Worm (Caenorhabditis elegans) whole organism, L3 larva: Measurements from ENCODE around the gene lido-10.
"Not testable (repeated sequence)": the region's sequence is repeated elsewhere in the genome, so short reads cannot be mapped to it uniquely, and the experiment has no call there.

Experiments
- R02D3.7 ChIP-seq: fragments of 150-350 bp; optimal IDR thresholded peaks from 2 replicates; lab custom pipeline; 2014; ENCODE audit warnings: missing biosample characterization, missing genetic modification characterization
- ama-1 ChIP-seq: fragments of 150-350 bp; optimal IDR thresholded peaks from 2 replicates; lab custom pipeline; 2018
- ceh-16 ChIP-seq: sonication (generic microtip); optimal IDR thresholded peaks from 2 replicates; lab custom pipeline; 2017; ENCODE audit warnings: missing biosample characterization, missing genetic modification characterization
- ceh-82 ChIP-seq: fragments of 150-350 bp; optimal IDR thresholded peaks from 2 replicates; lab custom pipeline; 2014; ENCODE audit warnings: missing biosample characterization, missing genetic modification characterization
- ceh-9 ChIP-seq: sonication (generic microtip); optimal IDR thresholded peaks from 2 replicates; lab custom pipeline; 2018; ENCODE audit warnings: missing biosample characterization, missing genetic modification characterization
- egl-27 ChIP-seq: sonication (generic microtip); optimal IDR thresholded peaks from 4 replicates; lab custom pipeline; 2017; ENCODE audit warnings: missing biosample characterization, missing genetic modification reagents, missing genetic modification characterization
- egl-5 ChIP-seq: fragments of 150-350 bp; optimal IDR thresholded peaks from 2 replicates; lab custom pipeline; 2017; ENCODE audit warnings: missing biosample characterization, missing genetic modification reagents, missing genetic modification characterization, inconsistent platforms
- elt-1 ChIP-seq: fragments of 150-350 bp; optimal IDR thresholded peaks from 2 replicates; lab custom pipeline; 2014; ENCODE audit warnings: missing biosample characterization, missing genetic modification characterization
- elt-2 ChIP-seq: sonication (generic microtip); optimal IDR thresholded peaks from 2 replicates; lab custom pipeline; 2016; ENCODE audit warnings: missing genetic modification reagents, mild to moderate bottlenecking, missing genetic modification characterization, missing compliant biosample characterization
- elt-3 ChIP-seq, 3 experiments: fragments of 150-350 bp in 1 of 3; sonication (generic microtip) in 2 of 3; optimal IDR thresholded peaks; 2 replicates in 2 of 3; 4 replicates in 1 of 3; lab custom pipeline; 2014 to 2017; ENCODE audit warnings: missing biosample characterization in 3 of 3, missing genetic modification characterization in 3 of 3
- eor-1 ChIP-seq, 2 experiments: fragments of 150-350 bp; optimal IDR thresholded peaks; 2 replicates each; lab custom pipeline; 2014 to 2018; ENCODE audit warnings: missing biosample characterization in 2 of 2, missing genetic modification characterization in 2 of 2
- fkh-10 ChIP-seq: sonication (generic microtip); optimal IDR thresholded peaks from 2 replicates; lab custom pipeline; 2017; ENCODE audit warnings: missing biosample characterization, missing genetic modification reagents, missing genetic modification characterization
- fkh-2 ChIP-seq: fragments of 150-350 bp; optimal IDR thresholded peaks from 2 replicates; lab custom pipeline; 2014; ENCODE audit warnings: missing biosample characterization, missing genetic modification reagents, missing genetic modification characterization
- fos-1 ChIP-seq: fragments of 150-350 bp; optimal IDR thresholded peaks from 2 replicates; lab custom pipeline; 2014; ENCODE audit warnings: missing biosample characterization, missing genetic modification characterization
- hmg-11 ChIP-seq: sonication (generic microtip); optimal IDR thresholded peaks from 2 replicates; lab custom pipeline; 2016; ENCODE audit warnings: missing genetic modification characterization, missing compliant biosample characterization
- jun-1 ChIP-seq: fragments of 150-350 bp; optimal IDR thresholded peaks from 2 replicates; lab custom pipeline; 2014; ENCODE audit warnings: missing biosample characterization, missing genetic modification reagents, missing genetic modification characterization
- lin-15B ChIP-seq: fragments of 150-350 bp; optimal IDR thresholded peaks from 2 replicates; lab custom pipeline; 2014; ENCODE audit warnings: missing biosample characterization, missing genetic modification characterization
- lsy-12 ChIP-seq: sonication (generic microtip); optimal IDR thresholded peaks from 2 replicates; lab custom pipeline; 2016; ENCODE audit warnings: mild to moderate bottlenecking, missing genetic modification characterization, missing compliant biosample characterization
- mdl-1 ChIP-seq: fragments of 150-350 bp; optimal IDR thresholded peaks from 2 replicates; lab custom pipeline; 2014; ENCODE audit warnings: missing biosample characterization, missing genetic modification characterization
- mml-1 ChIP-seq: fragments of 150-350 bp; sonication (generic microtip); optimal IDR thresholded peaks from 3 replicates; lab custom pipeline; 2014; ENCODE audit warnings: missing biosample characterization, missing genetic modification characterization
- nfya-1 ChIP-seq: sonication (generic microtip); optimal IDR thresholded peaks from 2 replicates; lab custom pipeline; 2017; ENCODE audit warnings: missing genetic modification characterization, mild to moderate bottlenecking, missing compliant biosample characterization, antibody characterized with exemption, moderate library complexity; ENCODE audit not compliant: insufficient read depth
- nhr-11 ChIP-seq: fragments of 150-350 bp; optimal IDR thresholded peaks from 2 replicates; lab custom pipeline; 2014; ENCODE audit warnings: missing biosample characterization, missing genetic modification characterization
- nhr-23 ChIP-seq: fragments of 150-350 bp; optimal IDR thresholded peaks from 2 replicates; lab custom pipeline; 2014; ENCODE audit warnings: missing biosample characterization, missing genetic modification reagents, missing genetic modification characterization
- nhr-237 ChIP-seq: fragments of 150-350 bp; optimal IDR thresholded peaks from 2 replicates; lab custom pipeline; 2014; ENCODE audit warnings: missing biosample characterization, missing genetic modification characterization
- nhr-25 ChIP-seq: sonication (generic microtip); optimal IDR thresholded peaks from 2 replicates; lab custom pipeline; 2017; ENCODE audit warnings: missing biosample characterization, missing genetic modification characterization
- nhr-28 ChIP-seq: fragments of 150-350 bp; optimal IDR thresholded peaks from 2 replicates; lab custom pipeline; 2014; ENCODE audit warnings: missing biosample characterization, missing genetic modification characterization
- nhr-43 ChIP-seq: sonication (generic microtip); optimal IDR thresholded peaks from 2 replicates; lab custom pipeline; 2016; ENCODE audit warnings: mild to moderate bottlenecking, missing genetic modification characterization, missing compliant biosample characterization; ENCODE audit not compliant: poor library complexity, severe bottlenecking
- nhr-67 ChIP-seq: fragments of 150-350 bp; optimal IDR thresholded peaks from 2 replicates; lab custom pipeline; 2014; ENCODE audit warnings: missing biosample characterization, missing genetic modification characterization
- nhr-76 ChIP-seq: fragments of 150-350 bp; sonication (generic microtip); optimal IDR thresholded peaks from 5 replicates; lab custom pipeline; 2014; ENCODE audit warnings: missing biosample characterization, missing genetic modification characterization
- pha-4 ChIP-seq: fragments of 150-350 bp; optimal IDR thresholded peaks from 2 replicates; lab custom pipeline; 2014; ENCODE audit warnings: missing biosample characterization, missing genetic modification reagents, missing genetic modification characterization
- sea-2 ChIP-seq: fragments of 150-350 bp; sonication (generic microtip); optimal IDR thresholded peaks from 4 replicates; lab custom pipeline; 2014; ENCODE audit warnings: missing biosample characterization, missing genetic modification reagents, missing genetic modification characterization
- skn-1 ChIP-seq: fragments of 150-350 bp; optimal IDR thresholded peaks from 2 replicates; lab custom pipeline; 2014; ENCODE audit warnings: missing biosample characterization, missing genetic modification characterization
- snpc-4 ChIP-seq: fragments of 150-350 bp; optimal IDR thresholded peaks from 2 replicates; lab custom pipeline; 2014; ENCODE audit warnings: missing biosample characterization, missing genetic modification characterization
- tbx-2 ChIP-seq: sonication (generic microtip); optimal IDR thresholded peaks from 2 replicates; lab custom pipeline; 2016; ENCODE audit warnings: mild to moderate bottlenecking, missing genetic modification characterization, missing compliant biosample characterization
- unc-62 ChIP-seq: fragments of 150-350 bp; sonication (generic microtip); optimal IDR thresholded peaks from 4 replicates; lab custom pipeline; 2014; ENCODE audit warnings: missing biosample characterization, missing genetic modification reagents, missing genetic modification characterization
- ztf-11 ChIP-seq: fragments of 150-350 bp; optimal IDR thresholded peaks from 2 replicates; lab custom pipeline; 2014; ENCODE audit warnings: missing biosample characterization, missing genetic modification characterization
- ztf-4 ChIP-seq: fragments of 150-350 bp; optimal IDR thresholded peaks from 2 replicates; lab custom pipeline; 2014; ENCODE audit warnings: missing biosample characterization, missing genetic modification characterization

The lido-10 gene

DNA sequence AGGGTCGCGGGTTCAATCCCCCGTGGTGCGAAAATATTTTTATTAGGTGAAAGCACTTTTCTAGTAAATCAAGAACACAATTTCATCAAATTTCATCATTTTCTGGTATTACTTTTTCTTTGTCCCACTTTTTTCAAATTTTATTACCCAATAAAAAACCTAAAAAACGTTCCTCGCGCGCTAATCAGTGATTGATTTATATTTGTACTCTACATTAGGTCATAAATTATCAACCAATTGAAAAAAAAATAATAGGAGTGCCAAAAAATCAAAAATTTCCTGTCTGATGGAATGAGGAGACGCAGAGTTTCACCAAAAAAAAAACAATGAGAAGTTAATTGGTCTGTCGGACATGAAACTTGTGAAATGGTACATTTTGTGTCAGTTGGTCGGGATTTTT, 22.3 kb downstream of the lido-10 start:
- TF ChIP-seq elt-2 (tag; lab: Kevin White, UChicago) (no peak), nhr-76 (no peak), ama-1 (lab: Kevin White, UChicago) (no peak), skn-1 (tag; lab: Kevin White, UChicago) (no peak), nhr-11 (tag; lab: Kevin White, UChicago) (no peak), fos-1 (tag; lab: Kevin White, UChicago) (no peak), ztf-4 (tag; lab: Kevin White, UChicago) (no peak), ceh-9 (tag; lab: Kevin White, UChicago) (no peak), R02D3.7 (tag; lab: Kevin White, UChicago) (no peak)

ce11 chrII:3028264-3028663, 26.0 kb downstream of the lido-10 start:
- TF ChIP-seq nhr-25 (peak; percentile 43), mml-1 (tag; lab: Kevin White, UChicago) (no peak)

- TF ChIP-seq mdl-1 (tag; lab: Kevin White, UChicago): no peak
- no peak for TF ChIP-seq hmg-11 (tag; lab: Kevin White, UChicago)
- TF ChIP-seq fos-1 (tag; lab: Kevin White, UChicago): no peak
- TF ChIP-seq fkh-10 (GFP tag; lab: Kevin White, UChicago): no peak
- TF ChIP-seq unc-62: no peak
- TF ChIP-seq jun-1 (tag; lab: Kevin White, UChicago): no peak
- no peak for TF ChIP-seq nhr-23 (tag; lab: Kevin White, UChicago)
- TF ChIP-seq lsy-12 (tag; lab: Kevin White, UChicago): no peak
These were observed 28.1 kb downstream of the lido-10 start for ce11 chrII:3030416-3030815.

ce11 chrII:3032480-3032879, 30.2 kb downstream of the lido-10 start, which contains the start of gene B0454.6:
B0454.6 (plus strand) TSS chrII:3032780.
- not testable (repeated sequence) for TF ChIP-seq fos-1, ztf-4, ceh-9 (tag; lab: Kevin White, UChicago)
- TF ChIP-seq, all 47 proteins: peak for 0; not testable (repeated sequence) for 47

- no peak for TF ChIP-seq egl-27
- TF ChIP-seq ceh-16: no peak
- TF ChIP-seq nhr-28 (tag; lab: Kevin White, UChicago): no peak
- TF ChIP-seq nhr-43: no peak
- no peak for TF ChIP-seq lsy-12 (tag; lab: Kevin White, UChicago)
- no peak for TF ChIP-seq ceh-82
- TF ChIP-seq lin-15B (tag; lab: Kevin White, UChicago): no peak
- TF ChIP-seq nhr-67 (tag; lab: Kevin White, UChicago): no peak
- TF ChIP-seq nhr-76: no peak
- TF ChIP-seq nhr-237 (tag; lab: Kevin White, UChicago): no peak
- TF ChIP-seq sea-2 (GFP tag; lab: Kevin White, UChicago): no peak
- TF ChIP-seq egl-5: no peak
- no peak for TF ChIP-seq nhr-23 (tag; lab: Kevin White, UChicago)
- TF ChIP-seq elt-2 (tag; lab: Kevin White, UChicago): no peak
- no peak for TF ChIP-seq R02D3.7 (tag; lab: Kevin White, UChicago)
- TF ChIP-seq elt-3 (tag; optimal IDR thresholded peaks at IDR 0.05; lab: Kevin White, UChicago): no peak
- TF ChIP-seq elt-1 (tag; lab: Kevin White, UChicago): no peak
- TF ChIP-seq ztf-11 (tag; lab: Kevin White, UChicago): no peak
- TF ChIP-seq skn-1 (tag; lab: Kevin White, UChicago): no peak
- TF ChIP-seq fkh-2 (tag; lab: Kevin White, UChicago): no peak
These were observed 32.6 kb downstream of the lido-10 start for ce11 chrII:3034914-3035313.

DNA sequence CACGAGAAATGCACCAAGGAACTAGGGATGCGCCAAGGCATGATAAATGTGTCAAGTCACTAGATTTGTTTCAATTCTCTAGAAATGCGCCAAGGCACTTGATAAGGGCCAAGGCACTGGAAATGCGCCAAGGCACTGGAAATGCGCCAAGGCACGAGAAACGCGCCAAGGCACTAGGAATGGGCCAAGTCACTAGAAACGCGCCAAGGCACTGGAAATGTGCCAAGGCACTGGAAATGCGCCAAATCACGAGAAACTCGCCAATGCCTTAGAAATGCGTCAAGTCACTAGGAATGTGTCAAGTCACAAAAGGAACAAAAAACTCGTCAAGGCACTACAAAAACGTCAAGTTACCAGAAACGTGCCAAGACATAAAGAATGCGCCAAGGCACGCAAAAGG, 34.0 kb downstream of the lido-10 start:
- no peak for TF ChIP-seq nhr-11 (tag; lab: Kevin White, UChicago)
- TF ChIP-seq fos-1 (tag; lab: Kevin White, UChicago): no peak
- TF ChIP-seq fkh-2 (tag; lab: Kevin White, UChicago): no peak
- TF ChIP-seq nfya-1: no peak
- no peak for TF ChIP-seq pha-4
- no peak for TF ChIP-seq egl-5
- TF ChIP-seq mml-1 (tag; lab: Kevin White, UChicago): no peak
- TF ChIP-seq elt-3 (tag; optimal IDR thresholded peaks at IDR 0.05; lab: Kevin White, UChicago): no peak
- no peak for TF ChIP-seq tbx-2
- no peak for TF ChIP-seq snpc-4
- no peak for TF ChIP-seq eor-1 (tag; optimal IDR thresholded peaks at IDR 0.05; lab: Kevin White, UChicago)
- no peak for TF ChIP-seq unc-62
- no peak for TF ChIP-seq mdl-1 (tag; lab: Kevin White, UChicago)
- no peak for TF ChIP-seq skn-1 (tag; lab: Kevin White, UChicago)
- TF ChIP-seq ceh-9 (tag; lab: Kevin White, UChicago): no peak
